Fruit fly (Drosophila melanogaster) whole organism, embryonic: ENCODE results near the gene Lamtor3.

Source experiments
- Aef1 ChIP-seq: fragments of 200-800 bp; sonication (Bioruptor generic); IDR thresholded peaks from 3 replicates; pipeline ENCODE4 v1.3.6; 2022; ENCODE audit warnings: missing biosample characterization, missing genetic modification characterization
- Bdp1 ChIP-seq: fragments of 200-800 bp; sonication (Bioruptor generic); optimal IDR thresholded peaks from 3 replicates; lab custom pipeline; 2016; ENCODE audit warnings: missing biosample characterization, missing genetic modification characterization
- CG1024 ChIP-seq: fragments of 200-800 bp; sonication (Bioruptor generic); IDR thresholded peaks from 2 replicates; pipeline ENCODE4 v1.3.6; 2022; ENCODE audit warnings: missing biosample characterization, missing genetic modification characterization
- CG10959 ChIP-seq: fragments of 200-800 bp; sonication (Bioruptor generic); IDR thresholded peaks from 2 replicates; pipeline ENCODE4 v1.3.6; 2022; ENCODE audit warnings: missing biosample characterization, missing genetic modification characterization
- CG12236 ChIP-seq: fragments of 200-800 bp; sonication (Bioruptor generic); optimal IDR thresholded peaks from 2 replicates; lab custom pipeline; 2016; ENCODE audit warnings: missing biosample characterization, missing genetic modification characterization
- CG13296 ChIP-seq: fragments of 200-800 bp; sonication (Bioruptor generic); optimal IDR thresholded peaks from 3 replicates; lab custom pipeline; 2018; ENCODE audit warnings: missing biosample characterization, mild to moderate bottlenecking, missing genetic modification characterization
- CG13894 ChIP-seq: fragments of 200-800 bp; sonication (Bioruptor generic); optimal IDR thresholded peaks from 3 replicates; lab custom pipeline; 2018; ENCODE audit warnings: missing biosample characterization, mild to moderate bottlenecking, missing genetic modification characterization, moderate library complexity
- CG14050 ChIP-seq: fragments of 200-800 bp; sonication (Bioruptor generic); IDR thresholded peaks from 3 replicates; pipeline ENCODE4 v1.3.6; 2022; ENCODE audit warnings: missing biosample characterization, missing genetic modification characterization
- CG14860 ChIP-seq: fragments of 200-800 bp; sonication (Bioruptor generic); IDR thresholded peaks from 3 replicates; pipeline ENCODE4 v1.3.6; 2022; ENCODE audit warnings: missing biosample characterization, missing genetic modification characterization; ENCODE audit not compliant: partially characterized antibody
- CG15073 ChIP-seq: fragments of 200-800 bp; sonication (Bioruptor generic); optimal IDR thresholded peaks from 2 replicates; lab custom pipeline; 2016; ENCODE audit warnings: missing biosample characterization, missing genetic modification characterization
- CG17568 ChIP-seq: fragments of 200-800 bp; sonication (Bioruptor generic); optimal IDR thresholded peaks from 2 replicates; lab custom pipeline; 2018; ENCODE audit warnings: missing biosample characterization, mild to moderate bottlenecking, missing genetic modification characterization, moderate library complexity
- CG18764 ChIP-seq: fragments of 200-800 bp; sonication (Bioruptor generic); optimal IDR thresholded peaks from 3 replicates; lab custom pipeline; 2016; ENCODE audit warnings: missing biosample characterization, missing genetic modification characterization
- CG3726 ChIP-seq: fragments of 200-800 bp; sonication (Bioruptor generic); IDR thresholded peaks from 3 replicates; pipeline ENCODE4, ENCODE4 v1.3.6; 2022; ENCODE audit warnings: missing biosample characterization, missing genetic modification characterization
- CG3838 ChIP-seq: fragments of 200-800 bp; sonication (Bioruptor generic); optimal IDR thresholded peaks from 3 replicates; lab custom pipeline; 2016; ENCODE audit warnings: missing biosample characterization, missing genetic modification characterization
- CG4707 ChIP-seq: fragments of 200-800 bp; sonication (Bioruptor generic); optimal IDR thresholded peaks from 2 replicates; lab custom pipeline; 2018; ENCODE audit warnings: missing biosample characterization, mild to moderate bottlenecking, missing genetic modification characterization, moderate library complexity
- CG6272 ChIP-seq: fragments of 200-800 bp; sonication (Bioruptor generic); IDR thresholded peaks from 2 replicates; pipeline ENCODE4 v1.3.6; 2022; ENCODE audit warnings: missing biosample characterization, missing genetic modification characterization
- CG6689 ChIP-seq: fragments of 200-800 bp; sonication (Bioruptor generic); IDR thresholded peaks from 2 replicates; pipeline ENCODE4 v1.3.6; 2022; ENCODE audit warnings: missing biosample characterization, missing genetic modification characterization
- CG8290 ChIP-seq, 3 experiments: fragments of 200-800 bp; sonication (Bioruptor generic); optimal IDR thresholded peaks; 2 replicates each; lab custom pipeline; 2016 to 2019; ENCODE audit warnings: missing biosample characterization in 3 of 3, missing genetic modification characterization in 3 of 3, mild to moderate bottlenecking in 2 of 3, moderate library complexity in 1 of 3
- CG9609 ChIP-seq: fragments of 200-800 bp; sonication (Bioruptor generic); optimal IDR thresholded peaks from 3 replicates; lab custom pipeline; 2016; ENCODE audit warnings: missing biosample characterization, missing genetic modification characterization
- CG9876 ChIP-seq: fragments of 200-800 bp; sonication (Bioruptor generic); optimal IDR thresholded peaks from 2 replicates; lab custom pipeline; 2016; ENCODE audit warnings: missing biosample characterization, missing genetic modification characterization
- CkIIα-i1 ChIP-seq: fragments of 200-800 bp; sonication (Bioruptor generic); IDR thresholded peaks from 2 replicates; pipeline ENCODE4 v1.3.6; 2022; ENCODE audit warnings: missing biosample characterization, missing genetic modification characterization
- D ChIP-seq, 2 experiments: fragments of 200-800 bp in 1 of 2; fragments of >200 bp in 1 of 2; sonication (Bioruptor generic) in 1 of 2; optimal IDR thresholded peaks; 2 replicates in 1 of 2; 3 replicates in 1 of 2; lab custom pipeline; 2017; ENCODE audit warnings: mild to moderate bottlenecking in 1 of 2, missing biosample characterization in 1 of 2, missing genetic modification characterization in 1 of 2, missing genetic modification reagents in 1 of 2
- Dll ChIP-seq: fragments of 200-800 bp; sonication (Bioruptor generic); IDR thresholded peaks from 4 replicates; pipeline ENCODE4 v1.3.6; 2022; ENCODE audit warnings: missing biosample characterization, missing genetic modification characterization; ENCODE audit not compliant: partially characterized antibody
- H15 ChIP-seq: fragments of 200-800 bp; sonication (Bioruptor generic); IDR thresholded peaks from 3 replicates; pipeline ENCODE4 v1.3.6; 2022; ENCODE audit warnings: missing biosample characterization, missing genetic modification characterization
- Mes4 ChIP-seq: fragments of 200-800 bp; sonication (Bioruptor generic); optimal IDR thresholded peaks from 2 replicates; lab custom pipeline; 2016; ENCODE audit warnings: missing biosample characterization, missing genetic modification characterization
- Mrtf ChIP-seq: fragments of 200-800 bp; sonication (Bioruptor generic); IDR thresholded peaks from 3 replicates; pipeline ENCODE4 v1.3.6; 2022; ENCODE audit warnings: missing biosample characterization, missing genetic modification characterization
- NFAT ChIP-seq: fragments of 200-800 bp; sonication (Bioruptor generic); IDR thresholded peaks from 2 replicates; pipeline ENCODE4 v1.3.6; 2022; ENCODE audit warnings: missing biosample characterization, missing genetic modification characterization
- NfI ChIP-seq: fragments of 200-800 bp; sonication (Bioruptor generic); optimal IDR thresholded peaks from 3 replicates; lab custom pipeline; 2018; ENCODE audit warnings: missing biosample characterization, mild to moderate bottlenecking, missing genetic modification characterization, moderate library complexity
- Oaz ChIP-seq: fragments of 200-800 bp; sonication (Bioruptor generic); IDR thresholded peaks from 2 replicates; pipeline ENCODE4 v1.3.6; 2022; ENCODE audit warnings: missing biosample characterization, missing genetic modification characterization
- Poxn ChIP-seq: fragments of 200-800 bp; sonication (Bioruptor generic); IDR thresholded peaks from 2 replicates; pipeline ENCODE4 v1.3.6; 2022; ENCODE audit warnings: missing biosample characterization, missing genetic modification characterization
- Side ChIP-seq: fragments of 200-800 bp; sonication (Bioruptor generic); optimal IDR thresholded peaks from 2 replicates; lab custom pipeline; 2016; ENCODE audit warnings: missing biosample characterization, missing genetic modification characterization
- YL-1 ChIP-seq: fragments of 200-800 bp; sonication (Bioruptor generic); optimal IDR thresholded peaks from 3 replicates; lab custom pipeline; 2017; ENCODE audit warnings: missing biosample characterization, mild to moderate bottlenecking, missing genetic modification characterization
- ase ChIP-seq: fragments of 200-800 bp; sonication (Bioruptor generic); IDR thresholded peaks from 3 replicates; pipeline ENCODE4 v1.3.6; 2022; ENCODE audit warnings: missing biosample characterization, missing genetic modification characterization
- cg ChIP-seq: fragments of 200-800 bp; sonication (Bioruptor generic); optimal IDR thresholded peaks from 3 replicates; lab custom pipeline; 2019; ENCODE audit warnings: missing biosample characterization, mild to moderate bottlenecking, missing genetic modification characterization, moderate library complexity
- corto ChIP-seq: fragments of 200-800 bp; sonication (Bioruptor generic); optimal IDR thresholded peaks from 2 replicates; lab custom pipeline; 2016; ENCODE audit warnings: missing biosample characterization, mild to moderate bottlenecking, missing genetic modification characterization, moderate library complexity
- dati ChIP-seq: fragments of 200-800 bp; sonication (Bioruptor generic); IDR thresholded peaks from 2 replicates; pipeline ENCODE4 v1.3.6; 2022; ENCODE audit warnings: missing biosample characterization, missing genetic modification characterization
- dimm ChIP-seq: fragments of 200-800 bp; sonication (Bioruptor generic); IDR thresholded peaks from 2 replicates; pipeline ENCODE4 v1.3.6; 2022; ENCODE audit warnings: missing biosample characterization, missing genetic modification characterization
- eve ChIP-seq, 2 experiments: fragments of >200 bp; optimal IDR thresholded peaks; 2 replicates each; lab custom pipeline; 2017; ENCODE audit warnings: missing biosample characterization in 2 of 2, missing genetic modification characterization in 2 of 2
- fd102C ChIP-seq: fragments of 200-800 bp; sonication (Bioruptor generic); optimal IDR thresholded peaks from 2 replicates; lab custom pipeline; 2018; ENCODE audit warnings: missing biosample characterization, mild to moderate bottlenecking, missing genetic modification characterization, moderate library complexity
- hb ChIP-seq: fragments of 200-800 bp; sonication (Bioruptor generic); IDR thresholded peaks from 3 replicates; pipeline ENCODE4 v1.3.6; 2022; ENCODE audit warnings: missing biosample characterization, missing genetic modification characterization; ENCODE audit not compliant: partially characterized antibody
- hkb ChIP-seq, 2 experiments: fragments of 200-800 bp in 1 of 2; fragments of >200 bp in 1 of 2; sonication (Bioruptor generic) in 1 of 2; IDR thresholded peaks in 1 of 2; optimal IDR thresholded peaks in 1 of 2; 2 replicates each; pipeline versions ENCODE4 v1.3.6 to Lab custom; 2017 to 2022; ENCODE audit warnings: missing biosample characterization in 1 of 2, missing genetic modification characterization in 1 of 2
- jing ChIP-seq: fragments of 200-800 bp; sonication (Bioruptor generic); optimal IDR thresholded peaks from 2 replicates; lab custom pipeline; 2018; ENCODE audit warnings: missing biosample characterization, mild to moderate bottlenecking, missing genetic modification characterization
- lov ChIP-seq, 2 experiments: fragments of 200-800 bp in 1 of 2; fragments of >200 bp in 1 of 2; sonication (Bioruptor generic) in 1 of 2; IDR thresholded peaks in 1 of 2; optimal IDR thresholded peaks in 1 of 2; 2 replicates in 1 of 2; 3 replicates in 1 of 2; pipeline versions ENCODE4 v1.3.6 to Lab custom; 2017 to 2022; ENCODE audit warnings: missing biosample characterization in 1 of 2, missing genetic modification characterization in 1 of 2
- maf-S ChIP-seq: fragments of 200-800 bp; sonication (Bioruptor generic); optimal IDR thresholded peaks from 2 replicates; lab custom pipeline; 2016; ENCODE audit warnings: missing biosample characterization, missing genetic modification characterization
- tup ChIP-seq: fragments of 200-800 bp; sonication (Bioruptor generic); optimal IDR thresholded peaks from 2 replicates; lab custom pipeline; 2016; ENCODE audit warnings: missing biosample characterization, mild to moderate bottlenecking, missing genetic modification characterization, moderate library complexity
- twi ChIP-seq: fragments of 200-800 bp; optimal IDR thresholded peaks from 2 replicates; lab custom pipeline; 2019; ENCODE audit warnings: missing biosample characterization, mild to moderate bottlenecking, missing genetic modification characterization, moderate library complexity
- zfh1 ChIP-seq: fragments of 200-800 bp; sonication (Bioruptor generic); IDR thresholded peaks from 3 replicates; pipeline ENCODE4 v1.3.6; 2022; ENCODE audit warnings: missing biosample characterization, missing genetic modification characterization

Lamtor3 gene

DNA sequence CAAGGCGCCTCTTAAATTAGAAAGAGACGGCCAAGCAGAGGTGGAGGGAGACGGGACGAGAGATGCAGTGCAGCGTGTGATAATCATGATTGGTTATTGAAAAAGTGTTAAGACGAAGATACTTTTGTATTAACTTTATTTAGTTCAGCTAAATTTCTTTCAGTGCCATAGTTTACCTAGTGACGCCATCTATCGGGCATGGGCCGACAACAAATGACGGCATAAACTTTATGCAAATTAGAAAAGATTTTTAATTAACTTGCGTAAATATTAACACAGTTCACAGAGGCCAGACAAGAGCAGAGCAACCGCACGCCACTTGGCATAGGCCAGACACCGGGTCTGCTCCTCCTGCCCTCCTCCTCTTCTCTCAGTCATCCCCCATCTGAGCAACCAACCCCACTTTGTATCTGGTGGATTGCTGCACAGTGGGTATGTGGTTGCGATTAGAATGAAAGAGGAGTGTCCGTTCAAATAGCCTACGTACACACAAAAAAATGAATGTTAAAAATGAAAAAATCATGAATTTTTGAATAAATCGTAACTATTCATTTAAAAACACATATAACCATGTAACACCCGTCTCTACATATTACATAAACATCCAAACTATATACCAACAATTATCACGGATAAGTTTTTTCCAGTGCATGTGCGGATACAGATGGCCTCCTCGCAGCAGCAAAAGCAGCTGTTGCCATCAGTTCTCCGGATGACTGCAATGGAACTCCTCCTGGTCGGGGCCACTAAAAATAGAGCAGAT is 14.9 kb upstream of the Lamtor3 start (continued):
- TF ChIP-seq CG6272 (GFP tag; lab: Robert Waterston, UW) (peak; percentile 30; the same call in 1 of the 2 replicates), Dll (GFP tag; lab: Robert Waterston, UW) (no peak), CG12236 (GFP tag; lab: Kevin White, UChicago) (peak; percentile 75), YL-1 (GFP tag; lab: Kevin White, UChicago) (no peak), CG9609 (peak; percentile 84), eve (GFP tag; optimal IDR thresholded peaks at IDR 0.05; lab: Kevin White, UChicago) (peak in 1 of 2 experiments; percentile 93), CG1024 (GFP tag; lab: Robert Waterston, UW) (peak; percentile 75), maf-S (GFP tag; lab: Kevin White, UChicago) (peak; percentile 56), D (optimal IDR thresholded peaks at IDR 0.05; lab: Kevin White, UChicago) (no peak), D (GFP tag; optimal IDR thresholded peaks at IDR 0.05; lab: Kevin White, UChicago) (peak; percentile 89), dati (GFP tag; lab: Robert Waterston, UW) (peak; percentile 38; the same call in 1 of the 2 replicates), zfh1 (GFP tag; lab: Robert Waterston, UW) (peak; percentile 82), ase (peak; percentile 60), fd102C (GFP tag; lab: Kevin White, UChicago) (no peak), CG3726 (GFP tag; lab: Robert Waterston, UW) (peak; percentile 74; the same call in 2 of the 3 replicates), CG14050 (GFP tag; lab: Robert Waterston, UW) (peak; percentile 73), Aef1 (GFP tag; lab: Robert Waterston, UW) (peak; percentile 70; the same call in 2 of the 3 replicates), CG3838 (peak; percentile 40), corto (GFP tag; lab: Kevin White, UChicago) (no peak), lov (optimal IDR thresholded peaks at IDR 0.05; lab: Kevin White, UChicago) (no peak), lov (GFP tag; IDR thresholded peaks at IDR 0.05; lab: Robert Waterston, UW) (peak; percentile 71; the same call in 2 of the 3 replicates), CG8290 (GFP tag; optimal IDR thresholded peaks at IDR 0.05; lab: Kevin White, UChicago) (peak; percentile 11), CG8290 (tag; optimal IDR thresholded peaks at IDR 0.05; lab: Kevin White, UChicago) (peak in 1 of 2 experiments; percentile 67), CG4707 (peak; percentile 76), CkIIα-i1 (GFP tag; lab: Robert Waterston, UW) (no peak), CG13894 (tag; lab: Kevin White, UChicago) (no peak), NfI (GFP tag; lab: Kevin White, UChicago) (peak; percentile 67), CG15073 (GFP tag; lab: Kevin White, UChicago) (peak; percentile 23), tup (GFP tag; lab: Kevin White, UChicago) (peak; percentile 27), CG17568 (GFP tag; lab: Kevin White, UChicago) (peak; percentile 68), CG13296 (GFP tag; lab: Kevin White, UChicago) (peak; percentile 59), Side (peak; percentile 81), Mrtf (GFP tag; lab: Robert Waterston, UW) (peak; percentile 76; the same call in 2 of the 3 replicates), cg (GFP tag; lab: Kevin White, UChicago) (no peak), CG14860 (GFP tag; lab: Robert Waterston, UW) (no peak), hkb (optimal IDR thresholded peaks at IDR 0.05; lab: Kevin White, UChicago) (no peak), hkb (GFP tag; IDR thresholded peaks at IDR 0.05; lab: Robert Waterston, UW) (peak; percentile 87), jing (GFP tag; lab: Kevin White, UChicago) (peak; percentile 69), CG9876 (peak; percentile 74), CG18764 (GFP tag; lab: Kevin White, UChicago) (peak; percentile 68), Bdp1 (peak; percentile 59), dimm (GFP tag; lab: Robert Waterston, UW) (peak; percentile 62; the same call in 1 of the 2 replicates), NFAT (GFP tag; lab: Robert Waterston, UW) (peak; percentile 28; the same call in 1 of the 2 replicates), twi (peak; percentile 87), Oaz (peak; percentile 51; the same call in 1 of the 2 replicates), Poxn (GFP tag; lab: Robert Waterston, UW) (no peak), CG6689 (GFP tag; lab: Robert Waterston, UW) (peak; percentile 83), hb (no peak), Mes4 (GFP tag; lab: Kevin White, UChicago) (peak; percentile 64), H15 (GFP tag; lab: Robert Waterston, UW) (peak; percentile 71; the same call in 2 of the 3 replicates), CG10959 (GFP tag; lab: Robert Waterston, UW) (peak; percentile 71)
